Fruit fly (Drosophila melanogaster): Measurements from ENCODE around the gene CG32182.

DNA sequence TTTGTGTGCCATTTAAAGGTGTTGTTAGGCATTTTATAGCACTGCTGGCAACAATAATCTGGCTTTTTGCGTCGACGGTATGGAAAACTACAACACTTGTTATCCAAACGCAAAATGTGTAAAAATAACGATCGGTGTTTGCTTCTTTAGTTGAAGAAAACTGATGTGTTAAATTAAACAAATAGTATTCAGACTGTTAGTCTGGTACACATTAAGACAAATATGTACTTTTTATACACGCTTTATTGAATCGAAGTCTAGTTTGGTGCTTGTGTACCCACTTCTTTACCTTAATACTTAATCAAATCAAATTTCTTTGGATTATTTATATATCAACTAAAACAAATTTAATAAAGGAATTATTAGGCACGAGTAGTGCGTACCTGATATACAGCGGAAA, 33.6 kb downstream of the CG32182 start:
- TF ChIP-seq fd96Ca (GFP tag; IDR thresholded peaks at IDR 0.05) (no peak), CG32121 (GFP tag; IDR thresholded peaks at IDR 0.05) (no peak), CG9948 (tag; optimal IDR thresholded peaks at IDR 0.05) (no peak), CG15710 (tag; optimal IDR thresholded peaks at IDR 0.05) (no peak), gl (tag; optimal IDR thresholded peaks at IDR 0.05) (no peak), Pif1B (GFP tag; optimal IDR thresholded peaks at IDR 0.05) (no peak), CG10348 (GFP tag; IDR thresholded peaks at IDR 0.05) (no peak), EcR (GFP tag; optimal IDR thresholded peaks at IDR 0.05) (no peak), CG34367 (tag; optimal IDR thresholded peaks at IDR 0.05) (no peak), CG4496 (GFP tag; IDR thresholded peaks at IDR 0.05) (no peak), Ets98B (GFP tag; IDR thresholded peaks at IDR 0.05) (no peak), Snoo (tag; optimal IDR thresholded peaks at IDR 0.05) (no peak), CG17806 (tag; optimal IDR thresholded peaks at IDR 0.05) (no peak)

Measured in whole organism, pupa.